Fruit fly (Drosophila melanogaster) whole organism, embryonic: Measurements from ENCODE around the gene dbe.

ENCODE experiments used
- Abd-B ChIP-seq: fragments of 200-800 bp; sonication (Bioruptor generic); optimal IDR thresholded peaks from 2 replicates; lab custom pipeline; 2018; ENCODE audit warnings: missing biosample characterization, mild to moderate bottlenecking, missing genetic modification characterization, moderate library complexity
- Asciz ChIP-seq: fragments of 200-800 bp; sonication (Bioruptor generic); optimal IDR thresholded peaks from 2 replicates; lab custom pipeline; 2017; ENCODE audit warnings: missing biosample characterization, mild to moderate bottlenecking, missing genetic modification characterization, missing genetic modification reagents
- CG11085 ChIP-seq: fragments of 200-800 bp; sonication (Bioruptor generic); IDR thresholded peaks from 2 replicates; pipeline ENCODE4 v1.3.6; 2022; ENCODE audit warnings: missing biosample characterization, missing genetic modification characterization
- CG13424 ChIP-seq: fragments of 200-800 bp; sonication (Bioruptor generic); optimal IDR thresholded peaks from 2 replicates; lab custom pipeline; 2019; ENCODE audit warnings: missing biosample characterization, mild to moderate bottlenecking, missing genetic modification characterization, moderate library complexity
- CG17568 ChIP-seq: fragments of 200-800 bp; sonication (Bioruptor generic); optimal IDR thresholded peaks from 2 replicates; lab custom pipeline; 2018; ENCODE audit warnings: missing biosample characterization, mild to moderate bottlenecking, missing genetic modification characterization, moderate library complexity
- CG1792 ChIP-seq: fragments of 200-800 bp; sonication (Bioruptor generic); optimal IDR thresholded peaks from 2 replicates; lab custom pipeline; 2016; ENCODE audit warnings: missing biosample characterization, missing genetic modification characterization
- CG1832 ChIP-seq: fragments of 200-800 bp; sonication (Bioruptor generic); optimal IDR thresholded peaks from 2 replicates; lab custom pipeline; 2017; ENCODE audit warnings: missing biosample characterization, mild to moderate bottlenecking, missing genetic modification characterization, inconsistent platforms
- CG2678 ChIP-seq: fragments of 200-800 bp; sonication (Bioruptor generic); optimal IDR thresholded peaks from 3 replicates; lab custom pipeline; 2019; ENCODE audit warnings: missing biosample characterization, mild to moderate bottlenecking, missing genetic modification characterization, moderate library complexity
- CG31441 ChIP-seq: fragments of 200-800 bp; sonication (Bioruptor generic); IDR thresholded peaks from 2 replicates; pipeline ENCODE4 v1.3.6; 2022; ENCODE audit warnings: missing biosample characterization, missing genetic modification characterization
- CG3281 ChIP-seq: fragments of 200-800 bp; sonication (Bioruptor generic); optimal IDR thresholded peaks from 3 replicates; lab custom pipeline; 2017; ENCODE audit warnings: missing biosample characterization, mild to moderate bottlenecking, missing genetic modification characterization
- CG34376 ChIP-seq: fragments of 200-800 bp; sonication (Bioruptor generic); optimal IDR thresholded peaks from 2 replicates; lab custom pipeline; 2018; ENCODE audit warnings: missing biosample characterization, mild to moderate bottlenecking, missing genetic modification characterization
- CG6765 ChIP-seq: fragments of 200-800 bp; sonication (Bioruptor generic); optimal IDR thresholded peaks from 3 replicates; lab custom pipeline; 2017; ENCODE audit warnings: missing biosample characterization, mild to moderate bottlenecking, missing genetic modification characterization
- CG6791 ChIP-seq: fragments of 200-800 bp; sonication (Bioruptor generic); IDR thresholded peaks from 3 replicates; pipeline ENCODE4 v1.3.6; 2022; ENCODE audit warnings: missing biosample characterization, missing genetic modification characterization; ENCODE audit not compliant: partially characterized antibody
- CG6854 ChIP-seq: fragments of 200-800 bp; sonication (Bioruptor generic); optimal IDR thresholded peaks from 3 replicates; lab custom pipeline; 2017; ENCODE audit warnings: missing biosample characterization, mild to moderate bottlenecking, missing genetic modification characterization
- CG8290 ChIP-seq, 3 experiments: fragments of 200-800 bp; sonication (Bioruptor generic); optimal IDR thresholded peaks; 2 replicates each; lab custom pipeline; 2016 to 2019; ENCODE audit warnings: missing biosample characterization in 3 of 3, missing genetic modification characterization in 3 of 3, mild to moderate bottlenecking in 2 of 3, moderate library complexity in 1 of 3
- CG9797 ChIP-seq: fragments of 200-800 bp; sonication (Bioruptor generic); optimal IDR thresholded peaks from 3 replicates; lab custom pipeline; 2018; ENCODE audit warnings: missing biosample characterization, mild to moderate bottlenecking, missing genetic modification characterization
- CTCF ChIP-seq: fragments of 200-800 bp; sonication (Bioruptor generic); optimal IDR thresholded peaks from 2 replicates; lab custom pipeline; 2017; ENCODE audit warnings: missing biosample characterization, mild to moderate bottlenecking, missing genetic modification characterization, moderate library complexity
- Deaf1 ChIP-seq: fragments of 200-800 bp; optimal IDR thresholded peaks from 3 replicates; lab custom pipeline; 2019; ENCODE audit warnings: missing biosample characterization, mild to moderate bottlenecking, missing genetic modification characterization, moderate library complexity
- Dll ChIP-seq: fragments of 200-800 bp; sonication (Bioruptor generic); IDR thresholded peaks from 4 replicates; pipeline ENCODE4 v1.3.6; 2022; ENCODE audit warnings: missing biosample characterization, missing genetic modification characterization; ENCODE audit not compliant: partially characterized antibody
- Ets65A ChIP-seq: fragments of 200-800 bp; sonication (Bioruptor generic); peaks from one replicate; lab custom pipeline; 2016; ENCODE audit warnings: missing biosample characterization, missing genetic modification characterization
- H15 ChIP-seq: fragments of 200-800 bp; sonication (Bioruptor generic); IDR thresholded peaks from 3 replicates; pipeline ENCODE4 v1.3.6; 2022; ENCODE audit warnings: missing biosample characterization, missing genetic modification characterization
- Hey ChIP-seq: fragments of 200-800 bp; sonication (Bioruptor generic); optimal IDR thresholded peaks from 3 replicates; lab custom pipeline; 2018; ENCODE audit warnings: missing biosample characterization, mild to moderate bottlenecking, missing genetic modification characterization
- MESR4 ChIP-seq: fragments of 200-800 bp; sonication (Bioruptor generic); optimal IDR thresholded peaks from 2 replicates; lab custom pipeline; 2018; ENCODE audit warnings: missing biosample characterization, mild to moderate bottlenecking, missing genetic modification characterization, moderate library complexity
- MTF-1 ChIP-seq: fragments of 200-800 bp; sonication (Bioruptor generic); optimal IDR thresholded peaks from 2 replicates; lab custom pipeline; 2018; ENCODE audit warnings: missing biosample characterization, mild to moderate bottlenecking, missing genetic modification characterization, borderline replicate concordance
- Med ChIP-seq: fragments of 200-800 bp; sonication (Bioruptor generic); peaks from one replicate; lab custom pipeline; 2016; ENCODE audit warnings: missing biosample characterization, missing genetic modification characterization, mild to moderate bottlenecking, inconsistent platforms, moderate library complexity
- NFAT ChIP-seq: fragments of 200-800 bp; sonication (Bioruptor generic); IDR thresholded peaks from 2 replicates; pipeline ENCODE4 v1.3.6; 2022; ENCODE audit warnings: missing biosample characterization, missing genetic modification characterization
- Oaz ChIP-seq: fragments of 200-800 bp; sonication (Bioruptor generic); IDR thresholded peaks from 2 replicates; pipeline ENCODE4 v1.3.6; 2022; ENCODE audit warnings: missing biosample characterization, missing genetic modification characterization
- Scr ChIP-seq: fragments of 200-800 bp; sonication (Bioruptor generic); IDR thresholded peaks from 2 replicates; pipeline ENCODE4 v1.3.6; 2022; ENCODE audit warnings: missing biosample characterization, missing genetic modification characterization; ENCODE audit not compliant: partially characterized antibody
- Taf1 ChIP-seq: fragments of 200-800 bp; sonication (Bioruptor generic); IDR thresholded peaks from 2 replicates; pipeline ENCODE4 v1.3.6; 2022; ENCODE audit warnings: missing biosample characterization, missing genetic modification characterization
- ac ChIP-seq: fragments of 200-800 bp; sonication (Bioruptor generic); optimal IDR thresholded peaks from 3 replicates; lab custom pipeline; 2017; ENCODE audit warnings: missing biosample characterization, mild to moderate bottlenecking, missing genetic modification characterization
- bab2 ChIP-seq: fragments of 200-800 bp; sonication (Bioruptor generic); optimal IDR thresholded peaks from 2 replicates; lab custom pipeline; 2016; ENCODE audit warnings: missing biosample characterization, missing genetic modification characterization
- bcd ChIP-seq: fragments of 200-800 bp; sonication (Bioruptor generic); optimal IDR thresholded peaks from 2 replicates; lab custom pipeline; 2017; ENCODE audit warnings: missing biosample characterization, mild to moderate bottlenecking, missing genetic modification characterization
- bigmax ChIP-seq: fragments of 200-800 bp; sonication (Bioruptor generic); optimal IDR thresholded peaks from 2 replicates; lab custom pipeline; 2018; ENCODE audit warnings: missing biosample characterization, mild to moderate bottlenecking, missing genetic modification characterization
- danr ChIP-seq: fragments of 200-800 bp; sonication (Bioruptor generic); IDR thresholded peaks from 2 replicates; pipeline ENCODE4 v1.3.6; 2022; ENCODE audit warnings: missing biosample characterization, missing genetic modification characterization
- gcm ChIP-seq: fragments of 200-800 bp; sonication (Bioruptor generic); optimal IDR thresholded peaks from 2 replicates; lab custom pipeline; 2019; ENCODE audit warnings: missing biosample characterization, mild to moderate bottlenecking, missing genetic modification characterization, moderate library complexity
- gfzf ChIP-seq: fragments of 200-800 bp; sonication (Bioruptor generic); optimal IDR thresholded peaks from 2 replicates; lab custom pipeline; 2016; ENCODE audit warnings: missing biosample characterization, mild to moderate bottlenecking, missing genetic modification characterization, moderate library complexity
- grn ChIP-seq: fragments of 200-800 bp; sonication (Bioruptor generic); optimal IDR thresholded peaks from 3 replicates; lab custom pipeline; 2017; ENCODE audit warnings: missing biosample characterization, missing genetic modification characterization
- gsb-n ChIP-seq: fragments of 200-800 bp; sonication (Bioruptor generic); optimal IDR thresholded peaks from 3 replicates; lab custom pipeline; 2018; ENCODE audit warnings: missing biosample characterization, mild to moderate bottlenecking, missing genetic modification characterization
- pros ChIP-seq: fragments of 200-800 bp; sonication (Bioruptor generic); optimal IDR thresholded peaks from 3 replicates; lab custom pipeline; 2019; ENCODE audit warnings: missing biosample characterization, mild to moderate bottlenecking, missing genetic modification characterization, moderate library complexity
- pzg ChIP-seq: fragments of 200-800 bp; sonication (Bioruptor generic); optimal IDR thresholded peaks from 3 replicates; lab custom pipeline; 2018; ENCODE audit warnings: missing biosample characterization, mild to moderate bottlenecking, missing genetic modification characterization, moderate library complexity
- sens ChIP-seq: fragments of 200-800 bp; sonication (Bioruptor generic); peaks from one replicate; lab custom pipeline; 2016; ENCODE audit warnings: missing biosample characterization, missing genetic modification characterization
- slou ChIP-seq: fragments of 200-800 bp; sonication (Bioruptor generic); optimal IDR thresholded peaks from 3 replicates; lab custom pipeline; 2016; ENCODE audit warnings: missing biosample characterization, missing genetic modification characterization
- sqz ChIP-seq: fragments of 200-800 bp; sonication (Bioruptor generic); optimal IDR thresholded peaks from 3 replicates; lab custom pipeline; 2018; ENCODE audit warnings: missing biosample characterization, mild to moderate bottlenecking, missing genetic modification characterization
- sug ChIP-seq: fragments of 200-800 bp; optimal IDR thresholded peaks from 2 replicates; lab custom pipeline; 2019; ENCODE audit warnings: missing biosample characterization, mild to moderate bottlenecking, missing genetic modification characterization, moderate library complexity
- vnd ChIP-seq: fragments of 200-800 bp; sonication (Bioruptor generic); IDR thresholded peaks from 3 replicates; pipeline ENCODE4 v1.3.6; 2022; ENCODE audit warnings: missing biosample characterization, missing genetic modification characterization; ENCODE audit not compliant: partially characterized antibody
- wek ChIP-seq: fragments of 200-800 bp; sonication (Bioruptor generic); optimal IDR thresholded peaks from 3 replicates; lab custom pipeline; 2018; ENCODE audit warnings: missing biosample characterization, mild to moderate bottlenecking, missing genetic modification characterization, moderate library complexity

The dbe gene

DNA sequence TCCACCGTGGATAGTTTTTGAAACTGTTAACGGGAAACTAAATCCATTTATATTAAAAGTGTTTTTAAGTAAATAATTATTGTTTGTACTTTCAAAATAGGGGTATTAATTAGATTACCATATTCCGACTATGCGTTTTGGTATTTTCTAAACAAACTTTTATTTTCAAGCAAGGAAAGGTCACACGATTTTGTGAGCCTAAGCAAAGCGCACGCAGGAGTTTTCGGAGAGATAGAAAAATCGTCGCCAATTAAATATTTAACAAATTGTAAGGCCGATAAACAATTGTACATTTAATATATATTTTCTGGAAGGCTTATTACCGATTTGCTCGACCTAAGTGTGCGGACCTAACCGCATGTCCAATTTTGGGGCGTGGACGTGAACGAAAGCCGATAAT lies 628 bp upstream of the dbe start, which contains the start of gene PNUTS (continued):
- TF ChIP-seq CG17568 (GFP tag; lab: Kevin White, UChicago) (peak; percentile 6), CG1832 (no peak), Dll (GFP tag; lab: Robert Waterston, UW) (0 out of 4 replicates have a peak, but pooled peaks have one; percentile 6), grn (GFP tag; lab: Kevin White, UChicago) (no peak), pzg (GFP tag; lab: Kevin White, UChicago) (peak; percentile 25), gcm (GFP tag; lab: Kevin White, UChicago) (no peak), Scr (GFP tag; lab: Robert Waterston, UW) (no peak), Asciz (no peak), CG8290 (GFP tag; optimal IDR thresholded peaks at IDR 0.05; lab: Kevin White, UChicago) (no peak), CG8290 (tag; optimal IDR thresholded peaks at IDR 0.05; lab: Kevin White, UChicago) (peak in 1 of 2 experiments; percentile 16), CG9797 (GFP tag; lab: Kevin White, UChicago) (peak; percentile 6), Oaz (GFP tag; lab: Robert Waterston, UW) (no peak), MESR4 (GFP tag; lab: Kevin White, UChicago) (peak; percentile 89), Hey (tag; lab: Kevin White, UChicago) (no peak), CG2678 (no peak), MTF-1 (GFP tag; lab: Kevin White, UChicago) (peak; percentile 3), CG6854 (GFP tag; lab: Kevin White, UChicago) (no peak), wek (peak; percentile 74), gsb-n (tag; lab: Kevin White, UChicago) (no peak), Taf1 (GFP tag; lab: Robert Waterston, UW) (no peak), vnd (GFP tag; lab: Robert Waterston, UW) (no peak), CG1792 (GFP tag; lab: Kevin White, UChicago) (no peak)
- TF ChIP-seq, all 482 proteins: peak for 13

DNA sequence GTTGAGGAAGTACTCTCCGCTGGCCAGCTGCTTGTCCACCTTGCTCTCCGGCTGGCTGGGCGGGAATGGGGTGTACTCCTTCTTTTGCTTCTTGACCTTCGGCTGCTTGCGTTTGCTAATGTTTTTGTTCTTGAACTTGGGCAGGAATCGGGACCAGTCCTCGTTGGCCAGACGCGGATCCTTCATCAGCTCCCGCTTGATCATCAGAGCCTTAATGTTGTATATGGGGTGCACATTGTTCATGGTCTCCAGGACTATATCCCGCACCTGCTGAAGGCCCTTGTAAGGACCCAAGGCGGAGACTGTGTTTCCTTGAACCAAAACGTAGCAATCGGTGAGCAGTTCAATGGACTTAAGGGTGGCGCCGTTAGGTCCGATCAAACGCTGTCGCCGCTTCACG lies 696 bp downstream of the dbe start:
- TF ChIP-seq CG6791 (GFP tag; lab: Robert Waterston, UW) (0 out of 3 replicates have a peak, but pooled peaks have one; percentile 9), sens (GFP tag; lab: Kevin White, UChicago) (peak; percentile 65), Ets65A (GFP tag; lab: Kevin White, UChicago) (peak; percentile 76), Abd-B (GFP tag; lab: Kevin White, UChicago) (no peak), Med (GFP tag; lab: Kevin White, UChicago) (peak; percentile 62)

DNA sequence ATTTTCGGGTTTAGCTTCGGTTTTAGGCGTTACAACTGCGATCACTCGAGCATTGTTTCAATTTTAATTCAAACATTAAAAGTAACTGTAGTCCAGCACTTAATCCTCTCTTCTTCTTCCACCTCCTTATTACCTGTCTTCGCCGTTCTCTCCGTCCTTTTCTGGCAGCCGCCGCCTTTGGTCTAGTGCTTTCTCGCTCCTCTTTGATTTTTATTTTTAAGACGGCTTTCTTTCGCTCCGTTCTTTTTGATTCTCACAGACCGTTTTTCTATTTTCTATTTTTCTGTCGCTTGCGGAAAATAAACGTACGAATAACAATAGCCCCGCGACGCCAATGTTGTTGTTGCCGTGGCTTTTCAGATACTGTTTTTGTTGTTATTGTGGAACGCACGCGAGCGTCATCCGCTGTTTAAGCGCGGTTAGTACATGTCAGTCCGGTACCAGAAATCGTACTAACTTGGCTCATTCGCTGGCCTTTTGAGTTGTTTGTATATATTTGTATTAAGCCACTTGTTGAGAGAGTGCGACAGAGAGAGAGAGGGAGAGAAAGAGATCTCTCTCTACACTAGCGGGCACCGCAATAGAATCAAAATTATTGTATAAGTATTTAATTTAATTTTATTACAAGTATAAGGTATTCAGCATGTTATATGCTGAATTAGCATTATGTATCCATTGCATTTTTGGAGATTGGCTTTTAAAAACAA lies 1.6 kb downstream of the dbe start, which contains the start of gene aru:
Gene aru (minus strand): TSS at position 456 of the 707 bp plus-strand sequence.
- peak; percentile 1 for TF ChIP-seq gsb-n (tag; lab: Kevin White, UChicago)
- TF ChIP-seq slou (GFP tag; lab: Kevin White, UChicago) = no peak
- peak; percentile 6; the same call in 1 of the 2 replicates for TF ChIP-seq NFAT (GFP tag; lab: Robert Waterston, UW)
- peak; percentile 76 for TF ChIP-seq pros (GFP tag; lab: Kevin White, UChicago)
- TF ChIP-seq Deaf1 (tag; lab: Kevin White, UChicago) = peak; percentile 11
- TF ChIP-seq gfzf (GFP tag; lab: Kevin White, UChicago) = no peak
- peak; percentile 34 for TF ChIP-seq CG13424 (tag; lab: Kevin White, UChicago)
- no peak for TF ChIP-seq Ets65A (GFP tag; lab: Kevin White, UChicago)
- no peak for TF ChIP-seq CG11085
- peak; percentile 25; the same call in 1 of the 2 replicates for TF ChIP-seq Scr (GFP tag; lab: Robert Waterston, UW)
- TF ChIP-seq CG9797 (GFP tag; lab: Kevin White, UChicago) = no peak
- no peak for TF ChIP-seq H15 (GFP tag; lab: Robert Waterston, UW)
- TF ChIP-seq bab2 = no peak
- peak; percentile 3 for TF ChIP-seq CTCF (GFP tag; lab: Kevin White, UChicago)
- no peak for TF ChIP-seq danr
- TF ChIP-seq CG31441 (GFP tag; lab: Robert Waterston, UW) = peak; percentile 29; the same call in 1 of the 2 replicates
- no peak for TF ChIP-seq sqz
- TF ChIP-seq ac (GFP tag; lab: Kevin White, UChicago) = peak; percentile 3
- TF ChIP-seq CG6765 (GFP tag; lab: Kevin White, UChicago) = peak; percentile 55
- TF ChIP-seq CG3281 (GFP tag; lab: Kevin White, UChicago) = peak; percentile 42
- no peak for TF ChIP-seq bigmax
- TF ChIP-seq CG34376 (GFP tag; lab: Kevin White, UChicago) = peak; percentile 37
- peak; percentile 16 for TF ChIP-seq sug (tag; lab: Kevin White, UChicago)
- no peak for TF ChIP-seq bcd
